Worm (Caenorhabditis elegans) whole organism, L3 larva: ENCODE results near the gene ech-3.

Experiments used
- R02D3.7 ChIP-seq: fragments of 150-350 bp; optimal IDR thresholded peaks from 2 replicates; lab custom pipeline; 2014; ENCODE audit warnings: missing biosample characterization, missing genetic modification characterization
- ZK546.5 ChIP-seq: sonication (generic microtip); optimal IDR thresholded peaks from 2 replicates; lab custom pipeline; 2017; ENCODE audit warnings: missing biosample characterization, missing genetic modification characterization
- aly-2 ChIP-seq: fragments of 150-350 bp; optimal IDR thresholded peaks from 2 replicates; lab custom pipeline; 2014; ENCODE audit warnings: missing biosample characterization, missing genetic modification characterization
- ama-1 ChIP-seq: fragments of 150-350 bp; optimal IDR thresholded peaks from 2 replicates; lab custom pipeline; 2018
- ceh-16 ChIP-seq: sonication (generic microtip); optimal IDR thresholded peaks from 2 replicates; lab custom pipeline; 2017; ENCODE audit warnings: missing biosample characterization, missing genetic modification characterization
- ceh-28 ChIP-seq: fragments of 150-350 bp; optimal IDR thresholded peaks from 2 replicates; lab custom pipeline; 2014; ENCODE audit warnings: missing biosample characterization, missing genetic modification reagents, missing genetic modification characterization
- ceh-82 ChIP-seq: fragments of 150-350 bp; optimal IDR thresholded peaks from 2 replicates; lab custom pipeline; 2014; ENCODE audit warnings: missing biosample characterization, missing genetic modification characterization
- ceh-9 ChIP-seq: sonication (generic microtip); optimal IDR thresholded peaks from 2 replicates; lab custom pipeline; 2018; ENCODE audit warnings: missing biosample characterization, missing genetic modification characterization
- daf-12 ChIP-seq: fragments of 150-350 bp; optimal IDR thresholded peaks from 2 replicates; lab custom pipeline; 2014; ENCODE audit warnings: missing biosample characterization, missing genetic modification reagents, missing genetic modification characterization
- egl-27 ChIP-seq: sonication (generic microtip); optimal IDR thresholded peaks from 4 replicates; lab custom pipeline; 2017; ENCODE audit warnings: missing biosample characterization, missing genetic modification reagents, missing genetic modification characterization
- egl-5 ChIP-seq: fragments of 150-350 bp; optimal IDR thresholded peaks from 2 replicates; lab custom pipeline; 2017; ENCODE audit warnings: missing biosample characterization, missing genetic modification reagents, missing genetic modification characterization, inconsistent platforms
- elt-1 ChIP-seq: fragments of 150-350 bp; optimal IDR thresholded peaks from 2 replicates; lab custom pipeline; 2014; ENCODE audit warnings: missing biosample characterization, missing genetic modification characterization
- elt-2 ChIP-seq: sonication (generic microtip); optimal IDR thresholded peaks from 2 replicates; lab custom pipeline; 2016; ENCODE audit warnings: missing genetic modification reagents, mild to moderate bottlenecking, missing genetic modification characterization, missing compliant biosample characterization
- elt-3 ChIP-seq, 3 experiments: fragments of 150-350 bp in 1 of 3; sonication (generic microtip) in 2 of 3; optimal IDR thresholded peaks; 2 replicates in 2 of 3; 4 replicates in 1 of 3; lab custom pipeline; 2014 to 2017; ENCODE audit warnings: missing biosample characterization in 3 of 3, missing genetic modification characterization in 3 of 3
- eor-1 ChIP-seq, 2 experiments: fragments of 150-350 bp; optimal IDR thresholded peaks; 2 replicates each; lab custom pipeline; 2014 to 2018; ENCODE audit warnings: missing biosample characterization in 2 of 2, missing genetic modification characterization in 2 of 2
- fkh-10 ChIP-seq: sonication (generic microtip); optimal IDR thresholded peaks from 2 replicates; lab custom pipeline; 2017; ENCODE audit warnings: missing biosample characterization, missing genetic modification reagents, missing genetic modification characterization
- fkh-2 ChIP-seq: fragments of 150-350 bp; optimal IDR thresholded peaks from 2 replicates; lab custom pipeline; 2014; ENCODE audit warnings: missing biosample characterization, missing genetic modification reagents, missing genetic modification characterization
- fos-1 ChIP-seq: fragments of 150-350 bp; optimal IDR thresholded peaks from 2 replicates; lab custom pipeline; 2014; ENCODE audit warnings: missing biosample characterization, missing genetic modification characterization
- hmg-11 ChIP-seq: sonication (generic microtip); optimal IDR thresholded peaks from 2 replicates; lab custom pipeline; 2016; ENCODE audit warnings: missing genetic modification characterization, missing compliant biosample characterization
- jun-1 ChIP-seq: fragments of 150-350 bp; optimal IDR thresholded peaks from 2 replicates; lab custom pipeline; 2014; ENCODE audit warnings: missing biosample characterization, missing genetic modification reagents, missing genetic modification characterization
- lin-15B ChIP-seq: fragments of 150-350 bp; optimal IDR thresholded peaks from 2 replicates; lab custom pipeline; 2014; ENCODE audit warnings: missing biosample characterization, missing genetic modification characterization
- lin-39 ChIP-seq: fragments of 150-350 bp; optimal IDR thresholded peaks from 2 replicates; lab custom pipeline; 2018; ENCODE audit warnings: missing biosample characterization, missing genetic modification reagents, missing genetic modification characterization
- lsy-12 ChIP-seq: sonication (generic microtip); optimal IDR thresholded peaks from 2 replicates; lab custom pipeline; 2016; ENCODE audit warnings: mild to moderate bottlenecking, missing genetic modification characterization, missing compliant biosample characterization
- mdl-1 ChIP-seq: fragments of 150-350 bp; optimal IDR thresholded peaks from 2 replicates; lab custom pipeline; 2014; ENCODE audit warnings: missing biosample characterization, missing genetic modification characterization
- mml-1 ChIP-seq: fragments of 150-350 bp; sonication (generic microtip); optimal IDR thresholded peaks from 3 replicates; lab custom pipeline; 2014; ENCODE audit warnings: missing biosample characterization, missing genetic modification characterization
- nfya-1 ChIP-seq: sonication (generic microtip); optimal IDR thresholded peaks from 2 replicates; lab custom pipeline; 2017; ENCODE audit warnings: missing genetic modification characterization, mild to moderate bottlenecking, missing compliant biosample characterization, antibody characterized with exemption, moderate library complexity; ENCODE audit not compliant: insufficient read depth
- nhr-11 ChIP-seq: fragments of 150-350 bp; optimal IDR thresholded peaks from 2 replicates; lab custom pipeline; 2014; ENCODE audit warnings: missing biosample characterization, missing genetic modification characterization
- nhr-12 ChIP-seq: fragments of 150-350 bp; optimal IDR thresholded peaks from 2 replicates; lab custom pipeline; 2014; ENCODE audit warnings: missing biosample characterization, missing genetic modification characterization
- nhr-23 ChIP-seq: fragments of 150-350 bp; optimal IDR thresholded peaks from 2 replicates; lab custom pipeline; 2014; ENCODE audit warnings: missing biosample characterization, missing genetic modification reagents, missing genetic modification characterization
- nhr-237 ChIP-seq: fragments of 150-350 bp; optimal IDR thresholded peaks from 2 replicates; lab custom pipeline; 2014; ENCODE audit warnings: missing biosample characterization, missing genetic modification characterization
- nhr-25 ChIP-seq: sonication (generic microtip); optimal IDR thresholded peaks from 2 replicates; lab custom pipeline; 2017; ENCODE audit warnings: missing biosample characterization, missing genetic modification characterization
- nhr-28 ChIP-seq: fragments of 150-350 bp; optimal IDR thresholded peaks from 2 replicates; lab custom pipeline; 2014; ENCODE audit warnings: missing biosample characterization, missing genetic modification characterization
- nhr-43 ChIP-seq: sonication (generic microtip); optimal IDR thresholded peaks from 2 replicates; lab custom pipeline; 2016; ENCODE audit warnings: mild to moderate bottlenecking, missing genetic modification characterization, missing compliant biosample characterization; ENCODE audit not compliant: poor library complexity, severe bottlenecking
- nhr-67 ChIP-seq: fragments of 150-350 bp; optimal IDR thresholded peaks from 2 replicates; lab custom pipeline; 2014; ENCODE audit warnings: missing biosample characterization, missing genetic modification characterization
- nhr-76 ChIP-seq: fragments of 150-350 bp; sonication (generic microtip); optimal IDR thresholded peaks from 5 replicates; lab custom pipeline; 2014; ENCODE audit warnings: missing biosample characterization, missing genetic modification characterization
- nhr-77 ChIP-seq: fragments of 150-350 bp; optimal IDR thresholded peaks from 2 replicates; lab custom pipeline; 2014; ENCODE audit warnings: missing biosample characterization, missing genetic modification characterization
- pha-4 ChIP-seq: fragments of 150-350 bp; optimal IDR thresholded peaks from 2 replicates; lab custom pipeline; 2014; ENCODE audit warnings: missing biosample characterization, missing genetic modification reagents, missing genetic modification characterization
- pqm-1 ChIP-seq: fragments of 150-350 bp; optimal IDR thresholded peaks from 2 replicates; lab custom pipeline; 2017; ENCODE audit warnings: missing biosample characterization, missing genetic modification characterization, inconsistent platforms
- sea-2 ChIP-seq: fragments of 150-350 bp; sonication (generic microtip); optimal IDR thresholded peaks from 4 replicates; lab custom pipeline; 2014; ENCODE audit warnings: missing biosample characterization, missing genetic modification reagents, missing genetic modification characterization
- skn-1 ChIP-seq: fragments of 150-350 bp; optimal IDR thresholded peaks from 2 replicates; lab custom pipeline; 2014; ENCODE audit warnings: missing biosample characterization, missing genetic modification characterization
- snpc-4 ChIP-seq: fragments of 150-350 bp; optimal IDR thresholded peaks from 2 replicates; lab custom pipeline; 2014; ENCODE audit warnings: missing biosample characterization, missing genetic modification characterization
- tbx-2 ChIP-seq: sonication (generic microtip); optimal IDR thresholded peaks from 2 replicates; lab custom pipeline; 2016; ENCODE audit warnings: mild to moderate bottlenecking, missing genetic modification characterization, missing compliant biosample characterization
- unc-39 ChIP-seq: sonication (generic microtip); optimal IDR thresholded peaks from 4 replicates; lab custom pipeline; 2017; ENCODE audit warnings: missing biosample characterization, missing genetic modification characterization
- unc-62 ChIP-seq: fragments of 150-350 bp; sonication (generic microtip); optimal IDR thresholded peaks from 4 replicates; lab custom pipeline; 2014; ENCODE audit warnings: missing biosample characterization, missing genetic modification reagents, missing genetic modification characterization
- zag-1 ChIP-seq: fragments of 150-350 bp; optimal IDR thresholded peaks from 2 replicates; lab custom pipeline; 2014; ENCODE audit warnings: missing biosample characterization, missing genetic modification characterization
- ztf-11 ChIP-seq: fragments of 150-350 bp; optimal IDR thresholded peaks from 2 replicates; lab custom pipeline; 2014; ENCODE audit warnings: missing biosample characterization, missing genetic modification characterization
- ztf-4 ChIP-seq: fragments of 150-350 bp; optimal IDR thresholded peaks from 2 replicates; lab custom pipeline; 2014; ENCODE audit warnings: missing biosample characterization, missing genetic modification characterization

ech-3 gene

DNA sequence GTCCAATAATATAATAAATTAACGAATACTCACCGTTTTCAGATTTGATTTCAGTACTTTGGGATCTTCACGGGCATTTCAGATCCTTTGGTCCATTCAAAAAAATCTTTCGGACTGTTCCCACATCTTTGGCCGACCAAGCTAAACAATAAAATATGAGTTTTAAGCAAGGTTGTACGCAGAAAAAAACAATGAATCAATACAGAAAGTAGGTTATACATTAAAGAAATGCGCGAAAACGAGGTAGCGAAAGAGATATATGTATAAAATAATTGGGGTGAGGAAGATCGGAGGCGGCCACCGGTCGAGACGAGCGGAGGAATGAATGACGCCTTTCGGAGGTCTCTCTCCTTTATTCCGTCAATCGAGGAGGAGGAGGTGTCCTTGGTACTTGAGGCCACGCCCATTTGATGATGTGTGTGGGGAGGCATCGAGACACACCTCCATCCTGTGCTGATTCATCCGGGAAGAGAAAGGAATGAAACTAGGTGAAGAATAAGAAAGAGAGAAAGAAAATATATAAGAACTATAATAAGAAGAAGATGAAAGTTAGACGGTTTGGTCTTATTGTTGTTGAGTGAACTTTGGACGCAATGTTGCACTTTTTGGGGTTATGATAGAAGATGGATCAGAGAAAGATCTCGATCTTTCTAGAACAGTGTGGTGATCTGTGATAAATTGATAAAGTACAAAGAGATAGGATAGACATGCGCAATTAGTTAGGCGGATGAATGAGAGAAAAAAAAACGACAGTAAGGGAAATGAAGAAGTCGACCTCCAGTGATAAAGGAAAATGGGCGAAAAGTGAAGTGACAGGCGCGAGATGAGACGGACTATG, 18.4 kb downstream of the ech-3 start:
- TF ChIP-seq ceh-9 (tag; lab: Kevin White, UChicago) (no peak), daf-12 (tag; lab: Kevin White, UChicago) (no peak), lsy-12 (tag; lab: Kevin White, UChicago) (peak; percentile 25), ceh-82 (tag; lab: Kevin White, UChicago) (no peak), nhr-11 (no peak), mdl-1 (tag; lab: Kevin White, UChicago) (no peak), zag-1 (tag; lab: Kevin White, UChicago) (no peak), nhr-76 (no peak), lin-15B (no peak), nhr-237 (tag; lab: Kevin White, UChicago) (no peak), egl-27 (tag; lab: Kevin White, UChicago) (no peak), unc-39 (tag; lab: Kevin White, UChicago) (no peak), fkh-2 (no peak), elt-3 (tag; optimal IDR thresholded peaks at IDR 0.05; lab: Kevin White, UChicago) (peak in 1 of 3 experiments; percentile 13), fkh-10 (GFP tag; lab: Kevin White, UChicago) (no peak), fos-1 (tag; lab: Kevin White, UChicago) (peak; percentile 63), nhr-12 (tag; lab: Kevin White, UChicago) (no peak), snpc-4 (tag; lab: Kevin White, UChicago) (no peak), pqm-1 (tag; lab: Kevin White, UChicago) (no peak), eor-1 (tag; optimal IDR thresholded peaks at IDR 0.05; lab: Kevin White, UChicago) (no peak), R02D3.7 (no peak), sea-2 (GFP tag; lab: Kevin White, UChicago) (no peak), ceh-16 (no peak), nhr-43 (tag; lab: Kevin White, UChicago) (peak; percentile 94), pha-4 (no peak), aly-2 (no peak), nhr-77 (tag; lab: Kevin White, UChicago) (no peak), ZK546.5 (tag; lab: Kevin White, UChicago) (no peak), nfya-1 (tag; lab: Kevin White, UChicago) (no peak), ztf-11 (tag; lab: Kevin White, UChicago) (no peak), ztf-4 (tag; lab: Kevin White, UChicago) (no peak), tbx-2 (tag; lab: Kevin White, UChicago) (peak; percentile 4), nhr-23 (tag; lab: Kevin White, UChicago) (peak; percentile 95), skn-1 (tag; lab: Kevin White, UChicago) (no peak), egl-5 (tag; lab: Kevin White, UChicago) (no peak), mml-1 (tag; lab: Kevin White, UChicago) (no peak), nhr-25 (tag; lab: Kevin White, UChicago) (peak; percentile 64), elt-1 (tag; lab: Kevin White, UChicago) (no peak), ceh-28 (tag; lab: Kevin White, UChicago) (no peak), nhr-67 (tag; lab: Kevin White, UChicago) (no peak), jun-1 (tag; lab: Kevin White, UChicago) (no peak), hmg-11 (tag; lab: Kevin White, UChicago) (no peak), elt-2 (tag; lab: Kevin White, UChicago) (no peak), unc-62 (no peak), nhr-28 (tag; lab: Kevin White, UChicago) (no peak), ama-1 (lab: Kevin White, UChicago) (peak; percentile 84), lin-39 (tag; lab: Kevin White, UChicago) (no peak)
